Worm (Caenorhabditis elegans): ENCODE data around the gene age-1.

The age-1 gene

ce11 chrII:11533716-11534115 lies 6.9 kb upstream of the age-1 start, which contains the start of gene mdt-8:
Gene mdt-8, minus strand, starts transcription at chrII:11533816.
- TF ChIP-seq lin-15B (tag; optimal IDR thresholded peaks at IDR 0.05) (no peak), snpc-4 (tag; optimal IDR thresholded peaks at IDR 0.05) (no peak)

- TF ChIP-seq daf-12 (tag; optimal IDR thresholded peaks at IDR 0.05), result no peak
- TF ChIP-seq mdl-1 (tag; optimal IDR thresholded peaks at IDR 0.05), result no peak
- TF ChIP-seq aly-2 (tag; optimal IDR thresholded peaks at IDR 0.05), result no peak
- no peak for TF ChIP-seq fos-1 (tag; optimal IDR thresholded peaks at IDR 0.05)
- TF ChIP-seq nhr-67 (tag; optimal IDR thresholded peaks at IDR 0.05), result no peak
- TF ChIP-seq fkh-10 (GFP tag; optimal IDR thresholded peaks at IDR 0.05), result no peak
- no peak for TF ChIP-seq ztf-4 (tag; optimal IDR thresholded peaks at IDR 0.05)
- TF ChIP-seq zag-1 (tag; optimal IDR thresholded peaks at IDR 0.05), result no peak
- TF ChIP-seq nhr-28 (tag; optimal IDR thresholded peaks at IDR 0.05), result no peak
- no peak for TF ChIP-seq nfya-1 (tag; optimal IDR thresholded peaks at IDR 0.05; ENCODE audit: insufficient read depth)
- TF ChIP-seq ama-1 (optimal IDR thresholded peaks at IDR 0.05), result no peak
- TF ChIP-seq elt-1 (tag; optimal IDR thresholded peaks at IDR 0.05), result no peak
Measured at ce11 chrII:11521300-11521699, 5.6 kb downstream of the age-1 start, which contains the start of gene Y62F5A.10. Gene Y62F5A.10, plus strand, starts transcription at chrII:11521600.

- TF ChIP-seq egl-5 (tag; optimal IDR thresholded peaks at IDR 0.05) (no peak), nhr-25 (tag; optimal IDR thresholded peaks at IDR 0.05) (no peak), egl-27 (tag; optimal IDR thresholded peaks at IDR 0.05) (no peak), nhr-76 (tag; optimal IDR thresholded peaks at IDR 0.05) (no peak), fkh-10 (GFP tag; optimal IDR thresholded peaks at IDR 0.05) (no peak), ztf-11 (tag; optimal IDR thresholded peaks at IDR 0.05) (no peak), skn-1 (tag; optimal IDR thresholded peaks at IDR 0.05) (no peak)
Measured at ce11 chrII:11518184-11518583, 8.7 kb downstream of the age-1 start, which contains the start of gene B0334.10. Gene B0334.10, plus strand, starts transcription at chrII:11518484.

- no peak for TF ChIP-seq elt-3 (tag; optimal IDR thresholded peaks at IDR 0.05)
Measured at ce11 chrII:11514775-11515174, 12.1 kb downstream of the age-1 start, which contains the start of gene srh-44. Gene srh-44, plus strand, starts transcription at chrII:11515075.

ce11 chrII:11512921-11513320 lies 13.9 kb downstream of the age-1 start:
- no peak for TF ChIP-seq pqm-1 (tag; optimal IDR thresholded peaks at IDR 0.05)
- TF ChIP-seq nhr-23 (tag; optimal IDR thresholded peaks at IDR 0.05), result no peak
- TF ChIP-seq skn-1 (tag; optimal IDR thresholded peaks at IDR 0.05), result no peak
- no peak for TF ChIP-seq mdl-1 (tag; optimal IDR thresholded peaks at IDR 0.05)
- no peak for TF ChIP-seq ztf-4 (tag; optimal IDR thresholded peaks at IDR 0.05)
- no peak for TF ChIP-seq egl-27 (tag; optimal IDR thresholded peaks at IDR 0.05)
- TF ChIP-seq daf-12 (tag; optimal IDR thresholded peaks at IDR 0.05), result no peak
- TF ChIP-seq egl-5 (tag; optimal IDR thresholded peaks at IDR 0.05), result no peak
- no peak for TF ChIP-seq sea-2 (GFP tag; optimal IDR thresholded peaks at IDR 0.05)
- no peak for TF ChIP-seq hmg-11 (tag; optimal IDR thresholded peaks at IDR 0.05)

ce11 chrII:11510373-11510772 lies 16.5 kb downstream of the age-1 start, which contains the start of gene npr-41:
Gene npr-41, plus strand, starts transcription at chrII:11510673.
- no peak for TF ChIP-seq nhr-76 (tag; optimal IDR thresholded peaks at IDR 0.05)
- TF ChIP-seq nhr-25 (tag; optimal IDR thresholded peaks at IDR 0.05), result peak; percentile 69

ce11 chrII:11503761-11504160 lies 23.1 kb downstream of the age-1 start:
- no peak for TF ChIP-seq nhr-28 (tag; optimal IDR thresholded peaks at IDR 0.05)
- no peak for TF ChIP-seq daf-12 (tag; optimal IDR thresholded peaks at IDR 0.05)
- TF ChIP-seq egl-27 (tag; optimal IDR thresholded peaks at IDR 0.05), result no peak
- no peak for TF ChIP-seq nhr-12 (tag; optimal IDR thresholded peaks at IDR 0.05)
- no peak for TF ChIP-seq zag-1 (tag; optimal IDR thresholded peaks at IDR 0.05)
- no peak for TF ChIP-seq pha-4 (tag; optimal IDR thresholded peaks at IDR 0.05)

- TF ChIP-seq nhr-25 (tag; optimal IDR thresholded peaks at IDR 0.05) (peak; percentile 60), sea-2 (GFP tag; optimal IDR thresholded peaks at IDR 0.05) (no peak), ceh-16 (tag; optimal IDR thresholded peaks at IDR 0.05) (no peak), ZK546.5 (tag; optimal IDR thresholded peaks at IDR 0.05) (no peak), fos-1 (tag; optimal IDR thresholded peaks at IDR 0.05) (no peak), mml-1 (tag; optimal IDR thresholded peaks at IDR 0.05) (no peak), jun-1 (tag; optimal IDR thresholded peaks at IDR 0.05) (no peak), egl-27 (tag; optimal IDR thresholded peaks at IDR 0.05) (no peak), lsy-12 (tag; optimal IDR thresholded peaks at IDR 0.05) (no peak), nhr-28 (tag; optimal IDR thresholded peaks at IDR 0.05) (no peak), pha-4 (tag; optimal IDR thresholded peaks at IDR 0.05) (no peak), nhr-43 (tag; optimal IDR thresholded peaks at IDR 0.05; ENCODE audit: poor library complexity, severe bottlenecking) (peak; percentile 81), fkh-10 (GFP tag; optimal IDR thresholded peaks at IDR 0.05) (no peak), elt-3 (tag; optimal IDR thresholded peaks at IDR 0.05) (peak; percentile 98 to 100 (median 100)), fkh-2 (tag; optimal IDR thresholded peaks at IDR 0.05) (no peak), ztf-11 (tag; optimal IDR thresholded peaks at IDR 0.05) (no peak), lin-15B (tag; optimal IDR thresholded peaks at IDR 0.05) (no peak), skn-1 (tag; optimal IDR thresholded peaks at IDR 0.05) (no peak), unc-62 (GFP tag; optimal IDR thresholded peaks at IDR 0.05) (no peak), mdl-1 (tag; optimal IDR thresholded peaks at IDR 0.05) (no peak), unc-39 (tag; optimal IDR thresholded peaks at IDR 0.05) (no peak), ama-1 (optimal IDR thresholded peaks at IDR 0.05) (no peak), ceh-28 (tag; optimal IDR thresholded peaks at IDR 0.05) (no peak), nhr-23 (tag; optimal IDR thresholded peaks at IDR 0.05) (peak; percentile 49)
Measured at ce11 chrII:11501956-11502355, 24.9 kb downstream of the age-1 start.

All from whole organism, L3 larva.